Worm (Caenorhabditis elegans) whole organism, young adult: ENCODE results near the gene Y54E2A.9.
"Not testable (repeated sequence)": the region's sequence is repeated elsewhere in the genome, so short reads cannot be mapped to it uniquely, and the experiment has no call there.

Experiments
- D2030.7 ChIP-seq: fragments of 200-800 bp; sonication (Bioruptor generic); IDR thresholded peaks from 2 replicates; pipeline ENCODE4 v1.3.6; 2022; ENCODE audit warnings: missing genetic modification reagents, missing genetic modification characterization, missing compliant biosample characterization
- F52B5.7 ChIP-seq: sonication (generic microtip); optimal IDR thresholded peaks from 2 replicates; lab custom pipeline; 2016; ENCODE audit warnings: mild to moderate bottlenecking, missing genetic modification characterization, missing compliant biosample characterization
- T07F8.4 ChIP-seq: sonication (generic microtip); optimal IDR thresholded peaks from 2 replicates; lab custom pipeline; 2016; ENCODE audit warnings: mild to moderate bottlenecking, missing genetic modification characterization, moderate library complexity, missing compliant biosample characterization
- T26A5.8 ChIP-seq: sonication (generic microtip); optimal IDR thresholded peaks from 2 replicates; lab custom pipeline; 2016; ENCODE audit warnings: missing genetic modification characterization, missing compliant biosample characterization
- Y53G8AR.9 ChIP-seq: fragments of 200-800 bp; sonication (Bioruptor generic); conservative IDR thresholded peaks from 2 replicates; pipeline ENCODE4 v1.3.6; 2022; ENCODE audit warnings: missing genetic modification reagents, missing genetic modification characterization, missing compliant biosample characterization
- aptf-3 ChIP-seq: fragments of 200-800 bp; sonication (Bioruptor generic); IDR thresholded peaks from 2 replicates; pipeline ENCODE4 v1.3.6; 2022; ENCODE audit warnings: missing genetic modification characterization, missing compliant biosample characterization
- athp-1 ChIP-seq: sonication (generic microtip); optimal IDR thresholded peaks from 2 replicates; lab custom pipeline; 2017; ENCODE audit warnings: mild to moderate bottlenecking, missing genetic modification characterization, missing compliant biosample characterization
- attf-6 ChIP-seq: fragments of 200-800 bp; sonication (Bioruptor generic); IDR thresholded peaks from 2 replicates; pipeline ENCODE4 v1.3.6; 2022; ENCODE audit warnings: missing genetic modification reagents, missing genetic modification characterization, missing compliant biosample characterization
- cebp-1 ChIP-seq, 2 experiments: fragments of 200-800 bp in 1 of 2; sonication (Bioruptor generic) in 1 of 2; sonication (generic microtip) in 1 of 2; IDR thresholded peaks in 1 of 2; optimal IDR thresholded peaks in 1 of 2; 2 replicates each; pipeline versions ENCODE4 v1.3.6 to Lab custom; 2017 to 2022; ENCODE audit warnings: missing compliant biosample characterization in 2 of 2, missing genetic modification characterization in 2 of 2, mild to moderate bottlenecking in 1 of 2, missing genetic modification reagents in 1 of 2, moderate library complexity in 1 of 2
- cebp-2 ChIP-seq: fragments of 200-800 bp; sonication (Bioruptor generic); IDR thresholded peaks from 2 replicates; pipeline ENCODE4 v1.3.6; 2022; ENCODE audit warnings: missing genetic modification characterization, missing compliant biosample characterization
- ceh-27 ChIP-seq: fragments of 200-800 bp; sonication (Bioruptor generic); optimal IDR thresholded peaks from 2 replicates; lab custom pipeline; 2018; ENCODE audit warnings: mild to moderate bottlenecking, missing genetic modification characterization, moderate library complexity, missing compliant biosample characterization
- dox-1 ChIP-seq: fragments of 200-800 bp; sonication (Bioruptor generic); IDR thresholded peaks from 2 replicates; pipeline ENCODE4 v1.3.6; 2022; ENCODE audit warnings: missing genetic modification reagents, missing genetic modification characterization, missing compliant biosample characterization
- egrh-3 ChIP-seq: fragments of 200-800 bp; sonication (Bioruptor generic); IDR thresholded peaks from 2 replicates; pipeline ENCODE4 v1.3.6; 2022; ENCODE audit warnings: missing genetic modification reagents, missing genetic modification characterization, missing compliant biosample characterization
- ekl-4 ChIP-seq: fragments of 200-800 bp; sonication (Bioruptor generic); IDR thresholded peaks from 2 replicates; pipeline ENCODE4 v1.3.6; 2022; ENCODE audit warnings: missing genetic modification reagents, missing genetic modification characterization, missing compliant biosample characterization
- gei-17 ChIP-seq: fragments of 200-800 bp; sonication (Bioruptor generic); optimal IDR thresholded peaks from 2 replicates; lab custom pipeline; 2018; ENCODE audit warnings: mild to moderate bottlenecking, missing genetic modification characterization, missing compliant biosample characterization
- lin-26 ChIP-seq: fragments of 200-800 bp; sonication (Bioruptor generic); IDR thresholded peaks from 2 replicates; pipeline ENCODE4 v1.3.6; 2022; ENCODE audit warnings: missing genetic modification reagents, missing genetic modification characterization, missing compliant biosample characterization
- lin-40 ChIP-seq: sonication (generic microtip); optimal IDR thresholded peaks from 2 replicates; lab custom pipeline; 2016; ENCODE audit warnings: missing genetic modification characterization, mild to moderate bottlenecking, missing compliant biosample characterization, missing genotype, missing genetic modification reagents
- madf-6 ChIP-seq: fragments of 200-800 bp; sonication (Bioruptor generic); IDR thresholded peaks from 2 replicates; pipeline ENCODE4 v1.3.6; 2022; ENCODE audit warnings: missing genetic modification reagents, missing genetic modification characterization, missing compliant biosample characterization
- mcd-1 ChIP-seq: fragments of 200-800 bp; sonication (Bioruptor generic); IDR thresholded peaks from 2 replicates; pipeline ENCODE4 v1.3.6; 2022; ENCODE audit warnings: missing genetic modification reagents, missing genetic modification characterization, missing compliant biosample characterization
- mxl-1 ChIP-seq: sonication (generic microtip); optimal IDR thresholded peaks from 2 replicates; lab custom pipeline; 2016; ENCODE audit warnings: missing genetic modification characterization, missing compliant biosample characterization
- nfya-1 ChIP-seq: sonication (generic microtip); optimal IDR thresholded peaks from 2 replicates; lab custom pipeline; 2017; ENCODE audit warnings: antibody characterized with exemption, missing compliant biosample characterization, missing genetic modification characterization, borderline replicate concordance; ENCODE audit not compliant: insufficient read depth
- nfyb-1 ChIP-seq: fragments of 200-800 bp; sonication (Bioruptor generic); IDR thresholded peaks from 2 replicates; pipeline ENCODE4 v1.3.6; 2022; ENCODE audit warnings: missing genetic modification reagents, missing genetic modification characterization, missing compliant biosample characterization
- nhr-179 ChIP-seq: sonication (generic microtip); optimal IDR thresholded peaks from 2 replicates; lab custom pipeline; 2016; ENCODE audit warnings: mild to moderate bottlenecking, missing genetic modification characterization, missing compliant biosample characterization
- nhr-80 ChIP-seq: sonication (generic microtip); optimal IDR thresholded peaks from 2 replicates; lab custom pipeline; 2016; ENCODE audit warnings: missing genetic modification characterization, missing compliant biosample characterization
- pbrm-1 ChIP-seq: fragments of 200-800 bp; sonication (Bioruptor generic); IDR thresholded peaks from 2 replicates; pipeline ENCODE4 v1.3.6; 2022; ENCODE audit warnings: missing genetic modification reagents, missing genetic modification characterization, missing compliant biosample characterization
- rcor-1 ChIP-seq: fragments of 200-800 bp; sonication (Bioruptor generic); IDR thresholded peaks from 2 replicates; pipeline ENCODE4 v1.3.6; 2022; ENCODE audit warnings: missing genetic modification reagents, missing genetic modification characterization, missing compliant biosample characterization
- sdz-38 ChIP-seq: sonication (generic microtip); optimal IDR thresholded peaks from 2 replicates; lab custom pipeline; 2016; ENCODE audit warnings: missing genotype, missing genetic modification characterization, missing compliant biosample characterization
- sea-2 ChIP-seq: fragments of 200-800 bp; sonication (Bioruptor generic); IDR thresholded peaks from 2 replicates; pipeline ENCODE4 v1.3.6; 2022; ENCODE audit warnings: missing genetic modification characterization, missing compliant biosample characterization
- snpc-4 ChIP-seq, 5 experiments: fragments of 150-350 bp in 1 of 5; sonication (generic microtip) in 4 of 5; optimal IDR thresholded peaks; 2 replicates each; lab custom pipeline; 2014 to 2018; ENCODE audit warnings: missing genetic modification characterization in 5 of 5, missing biosample characterization in 3 of 5, antibody characterized with exemption in 2 of 5, mild to moderate bottlenecking in 2 of 5, missing compliant biosample characterization in 2 of 5, missing genotype in 2 of 5, moderate library complexity in 2 of 5, missing genetic modification reagents in 1 of 5
- tbx-9 ChIP-seq: sonication (generic microtip); optimal IDR thresholded peaks from 2 replicates; lab custom pipeline; 2016; ENCODE audit warnings: borderline replicate concordance, missing genetic modification characterization, inconsistent platforms, missing compliant biosample characterization
- unc-130 ChIP-seq: sonication (generic microtip); optimal IDR thresholded peaks from 2 replicates; lab custom pipeline; 2016; ENCODE audit warnings: missing genetic modification reagents, missing genetic modification characterization, missing compliant biosample characterization
- unc-62 ChIP-seq: fragments of 150-350 bp; optimal IDR thresholded peaks from 2 replicates; lab custom pipeline; 2014; ENCODE audit warnings: missing biosample characterization, missing genetic modification reagents, missing genetic modification characterization
- xnd-1 ChIP-seq: sonication (generic microtip); optimal IDR thresholded peaks from 2 replicates; lab custom pipeline; 2016; ENCODE audit warnings: missing genotype, missing genetic modification reagents, missing genetic modification characterization, missing compliant biosample characterization
- zfh-2 ChIP-seq: fragments of 200-800 bp; sonication (Bioruptor generic); conservative IDR thresholded peaks from 2 replicates; pipeline ENCODE4 v1.3.6; 2022; ENCODE audit warnings: missing genetic modification reagents, missing genetic modification characterization, missing compliant biosample characterization
- ztf-28 ChIP-seq: fragments of 200-800 bp; sonication (Bioruptor generic); IDR thresholded peaks from 2 replicates; pipeline ENCODE4 v1.3.6; 2022; ENCODE audit warnings: missing genetic modification reagents, missing genetic modification characterization, missing compliant biosample characterization

The Y54E2A.9 gene

ce11 chrII:14778092-14778491 lies 7.7 kb downstream of the Y54E2A.9 start, which contains the start of gene Y54E2A.8 (continued):
- TF ChIP-seq D2030.7 = peak; percentile 38; the same call in 1 of the 2 replicates
- no peak for TF ChIP-seq mxl-1 (tag; lab: Kevin White, UChicago)
- TF ChIP-seq unc-130 = peak; percentile 5

DNA sequence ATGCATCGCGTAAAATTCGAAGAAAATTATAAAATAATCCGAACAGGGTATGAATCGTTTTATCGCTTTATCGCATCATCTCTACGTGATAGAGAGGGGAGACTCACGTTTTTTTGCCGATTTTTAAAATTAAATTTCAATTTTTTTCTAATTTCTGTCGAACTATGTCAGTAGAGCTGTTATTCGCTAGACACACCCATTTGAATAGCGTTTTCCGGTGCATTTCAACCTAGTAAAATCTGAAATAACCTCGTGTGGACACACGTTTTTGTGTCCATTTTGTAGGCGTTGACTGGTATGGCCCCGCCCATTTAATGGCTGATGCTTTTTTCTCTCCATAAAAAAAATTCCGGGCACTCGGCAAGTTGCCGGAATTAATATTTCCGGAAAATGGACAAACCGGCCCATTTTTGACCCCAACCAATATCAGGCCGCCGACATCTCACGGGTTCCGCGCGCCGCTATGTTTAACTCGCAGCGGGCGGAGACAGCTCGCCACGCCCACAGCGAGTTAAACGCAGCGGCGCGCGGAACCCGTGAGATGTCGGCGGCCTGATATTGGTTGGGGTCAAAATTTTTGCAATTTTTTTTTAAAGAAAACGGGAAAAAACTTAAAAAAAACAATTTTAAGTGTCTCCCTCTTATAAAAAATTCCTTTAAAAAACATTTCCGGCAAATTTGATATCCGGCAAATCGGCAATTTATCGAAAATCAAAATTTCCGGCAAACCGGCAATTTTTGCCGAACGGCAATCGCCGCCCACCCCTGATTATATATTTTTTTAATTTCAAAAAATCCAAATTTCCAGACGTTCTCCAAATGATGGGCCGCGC lies 12.6 kb downstream of the Y54E2A.9 start, which contains the start of gene Y54E2A.7:
Gene Y54E2A.7 (minus strand): TSS at position 51 of the 833 bp plus-strand sequence.
- TF ChIP-seq snpc-4 (GFP tag; optimal IDR thresholded peaks at IDR 0.05; lab: Kevin White, UChicago) = no peak
- TF ChIP-seq snpc-4 (tag; optimal IDR thresholded peaks at IDR 0.05; lab: Kevin White, UChicago) = peak in 2 of 4 experiments; percentile 85 to 88
- TF ChIP-seq nfya-1 = no peak

ce11 chrII:14772113-14772512 lies 13.7 kb downstream of the Y54E2A.9 start:
- TF ChIP-seq xnd-1 (tag; lab: Kevin White, UChicago) (no peak), lin-40 (tag; lab: Kevin White, UChicago) (no peak), zfh-2 (GFP tag; lab: Robert Waterston, UW) (peak; percentile 73), cebp-1 (GFP tag; IDR thresholded peaks at IDR 0.05; lab: Robert Waterston, UW) (no peak), cebp-1 (tag; optimal IDR thresholded peaks at IDR 0.05; lab: Kevin White, UChicago) (no peak)
- TF ChIP-seq, all 124 proteins: peak for 1

DNA sequence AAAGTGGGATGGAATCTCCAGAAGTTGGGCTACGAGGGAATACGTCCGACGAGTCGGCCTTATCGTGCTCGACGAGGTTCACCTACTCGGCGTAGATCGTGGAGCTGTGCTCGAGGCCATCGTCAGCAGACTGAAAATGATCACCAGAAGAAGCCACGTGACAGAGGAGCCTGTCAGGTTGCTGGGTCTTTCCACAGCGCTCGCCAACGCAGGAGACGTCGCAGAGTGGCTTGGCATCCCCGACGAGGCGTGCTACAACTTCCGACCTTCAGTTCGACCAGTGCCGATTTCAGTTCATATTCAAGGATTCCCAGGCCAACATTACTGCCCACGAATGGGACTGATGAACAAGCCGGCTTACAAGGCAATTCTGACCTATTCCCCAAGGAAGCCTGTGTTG lies 14.7 kb downstream of the Y54E2A.9 start:
- TF ChIP-seq zfh-2 (GFP tag; lab: Robert Waterston, UW) (peak; percentile 59; the same call in 1 of the 2 replicates), ceh-27 (GFP tag; lab: Kevin White, UChicago) (no peak), sea-2 (GFP tag; lab: Robert Waterston, UW) (no peak), Y53G8AR.9 (no peak), tbx-9 (no peak), cebp-2 (no peak), T07F8.4 (tag; lab: Kevin White, UChicago) (no peak)

- TF ChIP-seq mcd-1 (GFP tag; lab: Robert Waterston, UW) (no peak), sdz-38 (tag; lab: Kevin White, UChicago) (no peak), nhr-179 (tag; lab: Kevin White, UChicago) (no peak), F52B5.7 (tag; lab: Kevin White, UChicago) (no peak), unc-62 (no peak), nhr-80 (tag; lab: Kevin White, UChicago) (no peak), nfyb-1 (GFP tag; lab: Robert Waterston, UW) (no peak), gei-17 (GFP tag; lab: Kevin White, UChicago) (no peak), T26A5.8 (tag; lab: Kevin White, UChicago) (no peak), athp-1 (tag; lab: Kevin White, UChicago) (no peak)
Observed at ce11 chrII:14768804-14769203, 17.0 kb downstream of the Y54E2A.9 start.

DNA sequence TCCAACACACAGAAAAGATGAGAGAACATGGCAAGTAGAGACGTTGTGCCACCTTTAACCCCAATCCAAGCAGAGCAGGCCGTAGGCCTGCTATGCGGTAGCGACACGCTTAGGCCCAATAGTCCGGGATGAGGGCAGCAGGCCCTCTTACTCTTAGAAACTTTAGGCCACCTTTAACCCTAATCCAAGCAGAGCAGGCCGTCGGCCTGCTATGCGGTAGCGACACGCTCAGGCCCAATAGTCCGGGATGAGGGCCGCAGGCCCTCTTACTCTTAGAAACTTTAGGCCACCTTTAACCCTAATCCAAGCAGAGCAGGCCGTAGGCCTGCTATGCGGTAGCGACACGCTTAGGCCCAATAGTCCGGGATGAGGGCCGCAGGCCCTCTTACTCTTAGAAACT lies 20.1 kb downstream of the Y54E2A.9 start:
- 0 out of 2 replicates have a peak, but pooled peaks have one; percentile 66 for TF ChIP-seq aptf-3 (GFP tag; lab: Robert Waterston, UW)

ce11 chrII:14762528-14762927 lies 23.3 kb downstream of the Y54E2A.9 start:
- TF ChIP-seq egrh-3 (GFP tag; lab: Robert Waterston, UW) (peak; percentile 99), madf-6 (peak; percentile 71), mcd-1 (GFP tag; lab: Robert Waterston, UW) (peak; percentile 80), nfyb-1 (GFP tag; lab: Robert Waterston, UW) (peak; percentile 74; the same call in 1 of the 2 replicates), ekl-4 (GFP tag; lab: Robert Waterston, UW) (peak; percentile 72; the same call in 1 of the 2 replicates), lin-26 (GFP tag; lab: Robert Waterston, UW) (peak; percentile 100), attf-6 (GFP tag; lab: Robert Waterston, UW) (peak; percentile 53; the same call in 1 of the 2 replicates), D2030.7 (peak; percentile 95), snpc-4 (tag; optimal IDR thresholded peaks at IDR 0.05; lab: Kevin White, UChicago) (peak in 1 of 4 experiments; percentile 68), rcor-1 (peak; percentile 74), ztf-28 (peak; percentile 59; the same call in 1 of the 2 replicates), dox-1 (GFP tag; lab: Robert Waterston, UW) (peak; percentile 87), pbrm-1 (GFP tag; lab: Robert Waterston, UW) (peak; percentile 88), Y53G8AR.9 (peak; percentile 63; the same call in 1 of the 2 replicates)
- not testable (repeated sequence) for TF ChIP-seq snpc-4 (GFP tag; optimal IDR thresholded peaks at IDR 0.05; lab: Kevin White, UChicago)
